Worm (Caenorhabditis elegans): ENCODE data around the gene sfrp-1.

sfrp-1 gene

DNA sequence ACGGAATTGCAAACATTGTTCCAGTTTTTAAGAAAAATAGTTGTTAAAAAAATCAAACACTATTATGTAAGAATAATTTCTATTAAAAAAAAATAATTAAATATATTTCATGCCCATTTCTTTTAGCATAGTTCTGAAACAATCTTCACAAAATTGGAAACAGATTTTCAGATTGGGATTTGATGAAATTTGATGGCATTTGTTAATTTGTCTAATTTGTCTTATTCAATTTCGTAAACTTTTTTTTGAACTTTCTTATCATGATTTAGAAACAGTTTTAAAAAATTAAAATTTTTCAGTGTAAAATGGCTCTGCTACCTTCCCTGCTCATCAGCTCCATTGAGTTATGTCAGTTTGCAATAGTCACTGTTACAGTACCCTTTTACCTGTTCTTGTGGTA lies 2.6 kb upstream of the sfrp-1 start, which contains the start of gene srv-13:
Gene srv-13, plus strand, starts transcription at position 301 of the 400 bp plus-strand sequence.
- no peak for TF ChIP-seq unc-62 (GFP tag; optimal IDR thresholded peaks at IDR 0.05)

DNA sequence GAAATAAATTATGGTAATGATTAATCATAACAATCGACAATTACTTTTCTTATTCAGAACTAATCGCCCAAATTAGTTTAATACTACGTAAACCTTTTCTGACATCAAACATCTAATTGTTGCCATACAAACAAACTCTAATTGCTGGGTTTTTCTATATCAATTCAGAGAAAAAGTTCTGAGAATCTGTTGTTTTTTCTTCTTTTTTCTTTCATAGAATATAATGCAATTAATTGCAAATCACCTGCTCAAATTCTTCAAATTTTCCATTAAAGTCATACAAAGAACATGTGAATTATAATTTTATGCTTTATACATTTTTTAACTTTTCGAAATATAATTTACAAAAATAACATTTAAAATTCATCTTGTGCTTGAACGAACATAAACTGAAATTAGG lies 1.2 kb upstream of the sfrp-1 start:
- TF ChIP-seq unc-62 (GFP tag; optimal IDR thresholded peaks at IDR 0.05) = no peak

DNA sequence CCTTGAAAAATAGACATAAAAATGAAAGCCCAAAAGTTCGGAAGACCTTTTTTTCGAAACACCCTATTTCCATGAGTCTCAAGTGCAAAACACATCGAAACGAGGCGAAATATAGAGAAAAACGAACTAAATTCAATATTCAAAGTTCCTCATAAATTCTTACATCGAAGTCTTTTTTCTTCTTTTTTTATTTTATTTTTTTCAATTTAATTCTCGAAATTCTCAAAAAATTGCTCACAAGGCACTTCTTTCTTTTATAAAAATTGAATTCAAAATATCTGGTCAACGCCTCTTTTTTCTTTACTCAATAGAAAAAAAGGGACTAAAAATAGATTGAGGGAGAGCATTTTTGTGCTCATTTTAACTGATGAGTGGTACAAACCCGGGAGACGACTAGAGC lies 7.0 kb downstream of the sfrp-1 start:
- no peak for TF ChIP-seq unc-62 (GFP tag; optimal IDR thresholded peaks at IDR 0.05)

DNA sequence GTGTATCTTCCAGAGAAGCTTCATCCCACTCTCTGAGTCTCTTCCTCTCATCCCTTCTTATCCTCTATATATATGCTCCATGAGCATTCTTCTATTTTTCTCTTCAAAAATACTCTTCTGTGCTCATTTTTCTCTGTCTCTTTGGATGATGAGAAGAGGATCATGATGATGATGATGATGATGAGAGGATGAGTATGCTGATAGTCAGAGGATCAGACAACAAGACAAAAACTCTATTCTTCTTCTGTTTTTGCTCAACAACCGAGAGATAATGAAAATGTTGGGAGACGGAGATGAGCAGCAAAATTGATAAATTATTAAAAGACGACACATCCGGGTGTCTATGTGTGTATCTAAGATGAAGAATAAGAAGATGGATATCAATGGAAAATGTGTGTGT lies 8.9 kb downstream of the sfrp-1 start:
- no peak for TF ChIP-seq unc-62 (GFP tag; optimal IDR thresholded peaks at IDR 0.05)

DNA sequence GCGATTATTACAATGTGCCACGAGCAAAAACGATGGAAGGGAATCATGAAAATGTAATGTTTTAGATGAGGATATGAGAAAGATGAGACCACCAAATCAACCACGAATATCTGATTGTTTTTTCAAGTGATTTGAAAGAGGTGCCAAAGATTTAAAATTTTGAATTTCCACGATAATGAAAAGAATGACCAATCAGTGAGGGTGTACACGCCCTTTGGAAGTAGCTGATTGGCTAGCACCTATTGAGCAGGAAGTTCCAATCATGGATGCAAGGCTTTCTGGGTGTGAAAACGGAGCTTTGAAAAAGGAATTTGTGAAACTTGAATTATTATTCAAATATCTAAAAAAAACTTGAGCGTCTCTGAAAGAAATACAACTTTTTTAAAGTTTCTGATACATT lies 10.7 kb downstream of the sfrp-1 start:
- no peak for TF ChIP-seq unc-62 (GFP tag; optimal IDR thresholded peaks at IDR 0.05)

DNA sequence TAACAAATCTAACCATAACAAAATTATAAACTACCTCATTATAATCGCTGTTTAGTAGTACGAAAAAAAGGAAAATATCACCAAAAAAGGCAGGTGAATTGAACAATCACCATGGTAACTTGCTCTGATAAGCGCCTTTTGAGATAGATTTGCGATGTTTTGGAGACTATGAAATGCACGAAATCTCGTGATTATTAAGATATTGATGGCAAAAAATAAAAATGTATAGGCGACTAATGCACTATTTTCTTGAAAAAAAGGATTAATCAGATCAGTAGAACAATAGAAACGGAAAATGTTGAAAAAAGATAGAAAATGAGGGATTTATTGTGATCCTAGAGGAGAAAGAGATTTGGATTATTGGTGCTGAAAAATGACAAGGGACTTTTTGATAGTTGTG lies 13.7 kb downstream of the sfrp-1 start:
- TF ChIP-seq unc-62 (GFP tag; optimal IDR thresholded peaks at IDR 0.05) = no peak

DNA sequence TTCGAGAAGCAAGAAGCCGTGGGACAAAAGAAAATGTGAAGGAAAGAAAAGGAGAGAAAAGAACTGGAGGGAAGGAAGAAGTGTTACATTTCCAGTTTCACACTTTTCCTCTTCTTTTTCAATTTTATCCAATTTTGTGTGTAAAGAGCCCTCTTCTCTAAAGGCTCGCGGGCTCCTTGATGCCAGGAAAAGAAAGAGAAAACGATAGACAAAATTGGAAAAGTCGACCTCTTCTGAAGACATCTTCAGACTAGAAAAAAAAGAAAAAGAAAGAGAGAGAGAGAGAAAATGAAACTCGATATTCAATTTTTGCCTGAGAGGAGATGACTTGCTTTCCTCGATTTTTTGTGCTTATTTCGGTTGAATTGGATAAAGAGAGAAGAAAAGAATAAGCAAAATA lies 17.2 kb downstream of the sfrp-1 start:
- no peak for TF ChIP-seq unc-62 (GFP tag; optimal IDR thresholded peaks at IDR 0.05)

DNA sequence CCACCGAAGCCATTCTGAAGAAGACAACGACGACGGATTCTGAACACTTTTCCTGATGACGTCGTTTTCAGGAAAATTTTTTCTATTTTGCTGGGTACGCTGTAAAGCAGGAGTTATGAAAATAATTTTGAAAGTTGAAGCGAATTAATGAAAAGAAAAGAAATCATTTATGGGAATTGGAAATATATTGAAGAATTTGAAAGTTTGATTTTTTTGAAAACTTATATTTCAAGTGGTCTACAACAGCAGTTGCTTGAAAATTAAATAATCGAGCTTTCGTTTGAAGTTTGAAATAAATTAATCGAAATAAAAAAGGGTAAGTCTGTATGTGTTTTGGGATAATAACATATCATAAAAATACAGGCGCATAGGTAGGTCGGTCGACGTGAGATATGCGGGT lies 18.3 kb downstream of the sfrp-1 start, which contains the start of gene shl-1:
Gene shl-1, minus strand, starts transcription at position 101 of the 400 bp plus-strand sequence.
- no peak for TF ChIP-seq unc-62 (GFP tag; optimal IDR thresholded peaks at IDR 0.05)

DNA sequence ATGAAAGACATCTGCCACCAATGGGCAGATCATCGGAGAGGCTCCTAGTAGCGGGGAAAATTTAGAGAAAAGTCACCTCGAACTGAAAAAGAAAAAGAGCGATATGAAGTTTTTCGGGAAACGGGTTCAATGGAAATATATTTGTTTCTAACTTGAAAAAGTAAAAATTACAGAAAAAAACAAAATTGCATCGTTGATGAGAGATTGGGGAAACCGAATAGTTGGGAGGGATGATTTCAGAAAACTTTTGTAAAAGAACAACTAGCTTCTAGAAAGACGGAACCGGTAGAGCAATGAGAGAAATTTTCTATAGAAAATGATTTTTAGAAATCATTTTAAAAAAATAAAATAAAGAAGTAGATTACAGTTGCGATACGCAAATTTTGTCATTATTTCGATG lies 23.8 kb downstream of the sfrp-1 start:
- TF ChIP-seq unc-62 (GFP tag; optimal IDR thresholded peaks at IDR 0.05) = no peak

DNA sequence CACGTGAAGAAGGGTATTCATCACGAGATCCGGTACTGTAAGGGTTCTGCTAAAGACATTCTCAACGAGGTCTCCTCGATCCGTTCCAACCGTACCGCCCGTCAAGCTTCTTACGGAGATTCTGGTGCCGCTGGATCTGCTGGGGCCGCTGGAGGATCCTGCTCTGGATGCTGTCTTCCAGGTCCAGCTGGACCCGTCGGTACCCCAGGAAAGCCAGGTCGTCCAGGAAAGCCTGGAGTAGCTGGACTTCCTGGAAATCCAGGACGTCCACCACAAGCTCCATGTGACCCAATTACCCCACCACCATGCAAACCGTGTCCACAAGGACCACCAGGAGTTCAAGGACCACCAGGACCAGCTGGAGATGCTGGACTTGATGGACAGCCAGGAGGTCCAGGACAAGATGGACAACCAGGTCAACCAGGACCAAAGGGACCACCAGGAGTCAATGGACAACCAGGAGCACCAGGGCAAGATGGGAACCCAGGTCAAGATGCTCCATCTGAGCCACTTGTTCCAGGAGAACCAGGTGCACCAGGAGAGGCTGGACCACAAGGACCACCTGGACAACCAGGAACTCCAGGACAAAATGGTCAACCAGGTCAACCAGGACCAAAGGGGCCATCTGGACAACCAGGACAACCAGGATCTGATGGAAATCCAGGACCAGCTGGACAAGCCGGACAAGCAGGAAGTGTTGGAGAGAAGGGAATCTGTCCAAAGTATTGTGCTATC lies 24.7 kb downstream of the sfrp-1 start:
- TF ChIP-seq unc-62 (GFP tag; optimal IDR thresholded peaks at IDR 0.05) = no peak

DNA sequence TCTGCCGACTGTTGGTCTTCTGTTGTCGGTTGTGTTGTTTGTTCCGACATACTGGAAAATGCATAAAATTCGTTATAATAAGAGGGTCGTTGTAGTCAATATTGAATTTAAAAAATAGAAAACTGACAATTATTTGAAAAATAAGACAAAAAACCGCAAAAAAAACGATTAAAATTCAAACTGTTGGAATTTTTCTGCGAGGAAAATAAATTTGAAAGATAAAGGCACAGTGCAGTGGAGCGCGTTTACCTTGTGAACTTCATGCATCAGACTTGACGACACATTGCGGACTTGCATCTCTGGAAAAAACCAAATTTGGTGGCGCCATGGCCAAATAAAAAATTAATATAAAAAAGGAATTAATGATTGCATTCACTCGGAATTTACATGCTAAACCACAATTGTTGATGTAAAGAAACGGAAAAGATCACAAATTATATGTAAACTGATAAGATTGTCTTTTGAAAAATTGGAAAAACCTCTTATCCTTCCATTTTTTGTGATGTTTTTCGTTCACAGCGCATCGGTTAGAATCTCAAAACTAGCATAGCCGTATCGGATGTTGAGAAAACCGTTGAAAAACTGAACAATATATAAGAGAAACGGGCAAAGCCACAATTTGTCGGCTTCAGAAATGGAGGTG lies 25.6 kb downstream of the sfrp-1 start, which contains the start of the genes hrpf-2 and bli-6:
Gene hrpf-2, minus strand, starts transcription at position 51 of the 643 bp plus-strand sequence.
Gene bli-6, plus strand, starts transcription at position 593 of the 643 bp plus-strand sequence.
- no peak for TF ChIP-seq unc-62 (GFP tag; optimal IDR thresholded peaks at IDR 0.05)

DNA sequence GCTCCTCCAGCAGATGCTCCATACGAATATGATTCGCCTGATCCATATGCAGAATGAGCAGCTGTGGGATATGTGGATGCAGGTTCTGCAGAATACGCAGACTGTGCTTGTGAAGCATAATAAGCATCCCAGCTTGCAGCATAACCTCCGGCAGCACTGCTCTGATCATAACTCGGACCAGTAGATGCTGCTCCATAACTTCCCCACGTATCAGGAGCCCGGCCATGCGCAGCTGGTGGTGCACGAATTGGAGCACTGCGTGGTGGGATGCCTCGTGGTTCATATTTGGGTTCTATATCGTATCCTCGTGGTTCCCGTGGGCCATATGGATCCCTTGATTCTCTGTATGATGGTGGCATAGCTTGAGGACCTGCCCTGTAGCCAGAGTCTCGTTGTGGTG lies 28.5 kb downstream of the sfrp-1 start:
- no peak for TF ChIP-seq unc-62 (GFP tag; optimal IDR thresholded peaks at IDR 0.05)

DNA sequence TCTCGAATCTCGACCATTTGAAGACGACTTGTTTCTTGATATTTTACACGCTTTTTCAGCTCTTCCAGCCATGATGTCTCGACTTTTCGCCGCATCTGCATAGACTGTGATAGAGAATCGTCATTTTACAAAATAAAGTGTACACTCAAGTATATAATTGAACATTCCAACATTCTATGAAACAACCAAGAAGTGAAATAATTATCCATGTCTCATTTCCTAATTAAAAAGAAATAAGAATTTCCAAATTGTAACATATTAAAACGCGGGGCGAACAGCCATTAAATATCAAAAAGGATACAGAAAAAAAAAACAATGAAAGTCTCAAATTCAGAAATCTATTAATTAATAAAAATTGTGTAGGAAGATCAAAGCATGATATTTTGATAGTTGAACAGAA lies 29.2 kb downstream of the sfrp-1 start, which contains the start of gene smg-3:
Gene smg-3, minus strand, starts transcription at position 101 of the 400 bp plus-strand sequence.
- no peak for TF ChIP-seq unc-62 (GFP tag; optimal IDR thresholded peaks at IDR 0.05)

DNA sequence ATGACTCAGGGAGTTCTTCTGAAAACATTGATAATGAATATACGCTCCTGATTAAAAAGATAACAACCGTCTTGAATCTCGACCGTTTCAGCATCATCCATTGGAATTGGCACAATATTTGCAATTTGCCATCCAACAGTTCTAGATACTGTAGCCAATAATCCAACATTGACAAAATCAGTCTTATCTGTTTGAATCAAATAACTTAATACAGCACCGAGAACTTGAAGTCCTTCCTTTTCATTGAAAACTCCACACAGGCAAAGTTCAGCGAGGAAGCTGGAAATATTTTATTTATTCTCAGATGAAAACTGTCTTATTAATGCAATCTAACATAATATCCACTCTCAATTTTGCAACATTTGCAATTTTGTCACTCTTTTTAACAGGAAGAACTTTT lies 30.0 kb downstream of the sfrp-1 start:
- no peak for TF ChIP-seq unc-62 (GFP tag; optimal IDR thresholded peaks at IDR 0.05)

DNA sequence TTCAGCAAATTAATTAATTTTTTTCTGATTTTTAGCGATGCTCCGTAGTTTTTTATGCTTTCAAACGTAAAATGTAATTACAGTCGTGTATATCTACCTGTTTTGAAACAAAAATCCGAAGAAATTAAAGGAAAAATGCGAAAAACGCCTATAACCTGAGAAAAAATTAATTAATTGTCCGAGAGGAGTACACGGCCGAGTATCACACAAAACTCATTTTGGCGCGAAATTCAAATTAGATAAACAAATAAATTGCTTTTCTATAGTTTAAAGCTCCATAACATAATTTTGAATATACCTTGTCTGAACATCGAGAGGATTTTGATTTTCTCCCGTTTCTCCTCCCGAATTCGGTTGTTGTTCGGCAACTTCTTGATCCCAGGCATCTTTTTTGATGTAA lies 32.7 kb downstream of the sfrp-1 start:
- no peak for TF ChIP-seq unc-62 (GFP tag; optimal IDR thresholded peaks at IDR 0.05)

DNA sequence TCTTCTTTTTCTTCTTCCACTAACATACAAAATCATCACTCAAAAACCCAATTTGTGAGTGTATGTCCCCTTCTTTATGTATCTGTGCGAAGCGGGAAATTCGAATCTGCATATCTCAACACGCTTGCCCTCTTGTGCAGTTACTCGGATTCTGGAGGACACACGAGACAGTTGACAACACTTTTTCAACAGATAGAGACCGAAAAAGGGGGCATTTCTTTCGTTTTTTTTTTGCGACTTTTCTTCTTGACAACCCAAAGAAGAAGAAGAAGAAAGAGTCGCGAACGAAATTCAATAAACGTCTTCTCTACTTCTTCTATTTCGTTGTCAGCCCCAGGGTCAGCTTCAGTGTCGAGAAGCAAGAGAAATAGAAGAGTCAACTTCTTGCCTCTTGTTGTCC lies 36.2 kb downstream of the sfrp-1 start:
- no peak for TF ChIP-seq unc-62 (GFP tag; optimal IDR thresholded peaks at IDR 0.05)

DNA sequence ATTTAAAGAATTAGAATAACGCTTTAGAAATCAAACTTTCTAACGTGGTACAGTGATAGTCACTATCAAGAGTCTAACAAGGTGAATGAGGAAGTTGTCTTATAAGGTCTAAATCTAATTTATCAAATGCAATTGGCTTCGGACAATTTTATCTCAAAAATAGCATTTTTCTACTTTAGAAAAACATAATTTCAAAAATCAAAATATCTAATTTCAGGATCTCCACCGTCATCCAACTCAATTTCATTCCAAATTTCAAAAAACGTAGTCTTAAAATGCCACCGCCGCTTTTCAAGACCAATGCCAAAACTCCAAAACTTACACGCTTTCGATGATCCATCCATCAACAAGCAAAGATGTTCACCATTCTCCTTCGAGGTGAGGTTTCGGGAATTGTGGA lies 37.2 kb downstream of the sfrp-1 start, which contains the start of gene Y73B6BL.270:
Gene Y73B6BL.270, plus strand, starts transcription at position 301 of the 400 bp plus-strand sequence.
- no peak for TF ChIP-seq unc-62 (GFP tag; optimal IDR thresholded peaks at IDR 0.05)

Data from whole organism, dauer.